Fruit fly (Drosophila melanogaster) whole organism, embryonic: ENCODE measurements around the gene Mvl.

Experiments
- Ada2b ChIP-seq: fragments of 200-800 bp; sonication (Bioruptor generic); IDR thresholded peaks from 2 replicates; pipeline ENCODE4 v1.3.6; 2022; ENCODE audit warnings: missing biosample characterization, missing genetic modification characterization
- Adf1 ChIP-seq: fragments of 200-800 bp; sonication (Bioruptor generic); IDR thresholded peaks from 2 replicates; pipeline ENCODE4 v1.3.6; 2022; ENCODE audit warnings: missing biosample characterization, missing genetic modification characterization
- BEAF-32 ChIP-seq: fragments of 200-800 bp; sonication (Bioruptor generic); optimal IDR thresholded peaks from 3 replicates; lab custom pipeline; 2017; ENCODE audit warnings: missing biosample characterization, missing genetic modification characterization, mild to moderate bottlenecking, moderate library complexity, missing genetic modification reagents
- CG10979 ChIP-seq: fragments of 200-800 bp; sonication (Bioruptor generic); optimal IDR thresholded peaks from 2 replicates; lab custom pipeline; 2018; ENCODE audit warnings: missing biosample characterization, mild to moderate bottlenecking, missing genetic modification characterization, moderate library complexity
- CG12236 ChIP-seq: fragments of 200-800 bp; sonication (Bioruptor generic); optimal IDR thresholded peaks from 2 replicates; lab custom pipeline; 2016; ENCODE audit warnings: missing biosample characterization, missing genetic modification characterization
- CG13296 ChIP-seq: fragments of 200-800 bp; sonication (Bioruptor generic); optimal IDR thresholded peaks from 3 replicates; lab custom pipeline; 2018; ENCODE audit warnings: missing biosample characterization, mild to moderate bottlenecking, missing genetic modification characterization
- CG14965 ChIP-seq: fragments of 200-800 bp; sonication (Bioruptor generic); optimal IDR thresholded peaks from 2 replicates; lab custom pipeline; 2016; ENCODE audit warnings: missing biosample characterization, missing genetic modification characterization, borderline replicate concordance
- CG15073 ChIP-seq: fragments of 200-800 bp; sonication (Bioruptor generic); optimal IDR thresholded peaks from 2 replicates; lab custom pipeline; 2016; ENCODE audit warnings: missing biosample characterization, missing genetic modification characterization
- CG15601 ChIP-seq: fragments of 200-800 bp; sonication (Bioruptor generic); optimal IDR thresholded peaks from 3 replicates; lab custom pipeline; 2019; ENCODE audit warnings: missing biosample characterization, mild to moderate bottlenecking, missing genetic modification characterization, moderate library complexity
- CG1602 ChIP-seq: fragments of 200-800 bp; sonication (Bioruptor generic); optimal IDR thresholded peaks from 3 replicates; lab custom pipeline; 2016; ENCODE audit warnings: missing biosample characterization, missing genetic modification characterization
- CG16779 ChIP-seq: fragments of 200-800 bp; sonication (Bioruptor generic); IDR thresholded peaks from 2 replicates; pipeline ENCODE4 v1.3.6; 2022; ENCODE audit warnings: missing biosample characterization, missing genetic modification characterization
- CG1832 ChIP-seq: fragments of 200-800 bp; sonication (Bioruptor generic); optimal IDR thresholded peaks from 2 replicates; lab custom pipeline; 2017; ENCODE audit warnings: missing biosample characterization, mild to moderate bottlenecking, missing genetic modification characterization, inconsistent platforms
- CG18599 ChIP-seq: fragments of 200-800 bp; sonication (Bioruptor generic); optimal IDR thresholded peaks from 3 replicates; lab custom pipeline; 2017; ENCODE audit warnings: missing biosample characterization, missing genetic modification characterization, mild to moderate bottlenecking, moderate library complexity, missing genetic modification reagents
- CG3995 ChIP-seq: fragments of 200-800 bp; sonication (Bioruptor generic); optimal IDR thresholded peaks from 3 replicates; lab custom pipeline; 2016; ENCODE audit warnings: missing biosample characterization, missing genetic modification characterization
- CG9817 ChIP-seq: fragments of 200-800 bp; sonication (Bioruptor generic); optimal IDR thresholded peaks from 2 replicates; lab custom pipeline; 2018; ENCODE audit warnings: missing biosample characterization, mild to moderate bottlenecking, missing genetic modification characterization, moderate library complexity
- Chrac-16 ChIP-seq: fragments of 200-800 bp; sonication (Bioruptor generic); optimal IDR thresholded peaks from 3 replicates; lab custom pipeline; 2016; ENCODE audit warnings: missing biosample characterization, missing genetic modification characterization
- Deaf1 ChIP-seq: fragments of 200-800 bp; optimal IDR thresholded peaks from 3 replicates; lab custom pipeline; 2019; ENCODE audit warnings: missing biosample characterization, mild to moderate bottlenecking, missing genetic modification characterization, moderate library complexity
- Dfd ChIP-seq, 2 experiments: fragments of >200 bp; optimal IDR thresholded peaks; 2 replicates each; lab custom pipeline; 2017; ENCODE audit warnings: missing biosample characterization in 2 of 2, missing genetic modification characterization in 2 of 2
- Drgx ChIP-seq: fragments of 200-800 bp; sonication (Bioruptor generic); IDR thresholded peaks from 2 replicates; pipeline ENCODE4 v1.3.6; 2022; ENCODE audit warnings: missing biosample characterization, missing genetic modification characterization
- E2f1 ChIP-seq: fragments of 200-800 bp; sonication (Bioruptor generic); IDR thresholded peaks from 2 replicates; pipeline ENCODE4 v1.3.6; 2022; ENCODE audit warnings: missing biosample characterization, missing genetic modification characterization
- Fer3 ChIP-seq: fragments of 200-800 bp; sonication (Bioruptor generic); optimal IDR thresholded peaks from 2 replicates; lab custom pipeline; 2018; ENCODE audit warnings: missing biosample characterization, mild to moderate bottlenecking, missing genetic modification characterization, moderate library complexity
- HHEX ChIP-seq: fragments of 200-800 bp; sonication (Bioruptor generic); optimal IDR thresholded peaks from 3 replicates; lab custom pipeline; 2017; ENCODE audit warnings: missing biosample characterization, mild to moderate bottlenecking, missing genetic modification characterization, missing genetic modification reagents
- Hr39 ChIP-seq: fragments of >200 bp; optimal IDR thresholded peaks from 2 replicates; lab custom pipeline; 2017
- Jarid2 ChIP-seq: fragments of 200-800 bp; sonication (Bioruptor generic); optimal IDR thresholded peaks from 3 replicates; lab custom pipeline; 2017; ENCODE audit warnings: mild to moderate bottlenecking, missing biosample characterization, missing genetic modification reagents, missing genetic modification characterization
- Kr ChIP-seq: fragments of 200-800 bp; sonication (Bioruptor generic); optimal IDR thresholded peaks from 2 replicates; lab custom pipeline; 2017; ENCODE audit warnings: missing biosample characterization, mild to moderate bottlenecking, missing genetic modification characterization
- Lpt ChIP-seq: fragments of >200 bp; optimal IDR thresholded peaks from 2 replicates; lab custom pipeline; 2018; ENCODE audit warnings: missing biosample characterization, missing genetic modification characterization
- Max ChIP-seq: fragments of 200-800 bp; sonication (Bioruptor generic); optimal IDR thresholded peaks from 2 replicates; lab custom pipeline; 2016; ENCODE audit warnings: missing biosample characterization, mild to moderate bottlenecking, missing genetic modification characterization
- NC2α ChIP-seq: fragments of 200-800 bp; sonication (Bioruptor generic); optimal IDR thresholded peaks from 2 replicates; lab custom pipeline; 2016; ENCODE audit warnings: missing biosample characterization, missing genetic modification characterization
- Opbp ChIP-seq: fragments of 200-800 bp; sonication (Bioruptor generic); IDR thresholded peaks from 3 replicates; pipeline ENCODE4 v1.3.6; 2022; ENCODE audit warnings: missing biosample characterization, missing genetic modification characterization; ENCODE audit not compliant: partially characterized antibody
- ara ChIP-seq: fragments of 200-800 bp; sonication (Bioruptor generic); IDR thresholded peaks from 2 replicates; pipeline ENCODE4 v1.3.6; 2022; ENCODE audit warnings: missing biosample characterization, missing genetic modification characterization
- bcd ChIP-seq: fragments of 200-800 bp; sonication (Bioruptor generic); optimal IDR thresholded peaks from 2 replicates; lab custom pipeline; 2017; ENCODE audit warnings: missing biosample characterization, mild to moderate bottlenecking, missing genetic modification characterization
- caup ChIP-seq: fragments of 200-800 bp; sonication (Bioruptor generic); optimal IDR thresholded peaks from 3 replicates; lab custom pipeline; 2017; ENCODE audit warnings: missing biosample characterization, mild to moderate bottlenecking, missing genetic modification characterization, moderate library complexity; ENCODE audit not compliant: severe bottlenecking
- gro ChIP-seq: fragments of 200-800 bp; sonication (Bioruptor generic); optimal IDR thresholded peaks from 2 replicates; lab custom pipeline; 2016; ENCODE audit warnings: missing biosample characterization, missing genetic modification characterization
- gsb-n ChIP-seq: fragments of 200-800 bp; sonication (Bioruptor generic); optimal IDR thresholded peaks from 3 replicates; lab custom pipeline; 2018; ENCODE audit warnings: missing biosample characterization, mild to moderate bottlenecking, missing genetic modification characterization
- gt ChIP-seq: fragments of 200-800 bp; sonication (Bioruptor generic); IDR thresholded peaks from 2 replicates; pipeline ENCODE4 v1.3.6; 2022; ENCODE audit warnings: missing biosample characterization, missing genetic modification characterization
- hkb ChIP-seq, 2 experiments: fragments of 200-800 bp in 1 of 2; fragments of >200 bp in 1 of 2; sonication (Bioruptor generic) in 1 of 2; IDR thresholded peaks in 1 of 2; optimal IDR thresholded peaks in 1 of 2; 2 replicates each; pipeline versions ENCODE4 v1.3.6 to Lab custom; 2017 to 2022; ENCODE audit warnings: missing biosample characterization in 1 of 2, missing genetic modification characterization in 1 of 2
- ken ChIP-seq: fragments of 200-800 bp; sonication (Bioruptor generic); IDR thresholded peaks from 3 replicates; pipeline ENCODE4 v1.3.6; 2022; ENCODE audit warnings: missing biosample characterization, missing genetic modification characterization
- kni ChIP-seq: fragments of 200-800 bp; sonication (Bioruptor generic); optimal IDR thresholded peaks from 3 replicates; lab custom pipeline; 2017; ENCODE audit warnings: mild to moderate bottlenecking, missing biosample characterization, missing genetic modification reagents, missing genetic modification characterization
- lilli ChIP-seq: fragments of 200-800 bp; sonication (Bioruptor generic); optimal IDR thresholded peaks from 3 replicates; lab custom pipeline; 2016; ENCODE audit warnings: missing biosample characterization, missing genetic modification characterization
- pita ChIP-seq: fragments of 200-800 bp; sonication (Bioruptor generic); optimal IDR thresholded peaks from 2 replicates; lab custom pipeline; 2017; ENCODE audit warnings: missing biosample characterization, mild to moderate bottlenecking, missing genetic modification characterization
- sisA ChIP-seq: fragments of 200-800 bp; sonication (Bioruptor generic); IDR thresholded peaks from 2 replicates; pipeline ENCODE4 v1.3.6; 2022; ENCODE audit warnings: missing biosample characterization, missing genetic modification characterization
- slbo ChIP-seq: fragments of 200-800 bp; sonication (Bioruptor generic); IDR thresholded peaks from 2 replicates; pipeline ENCODE4 v1.3.6; 2022; ENCODE audit warnings: missing biosample characterization, missing genetic modification characterization
- sna ChIP-seq: fragments of 200-800 bp; sonication (Bioruptor generic); IDR thresholded peaks from 2 replicates; pipeline ENCODE4 v1.3.6; 2022; ENCODE audit warnings: missing biosample characterization, missing genetic modification characterization; ENCODE audit not compliant: partially characterized antibody
- sr ChIP-seq: fragments of 200-800 bp; sonication (Bioruptor generic); IDR thresholded peaks from 3 replicates; pipeline ENCODE4 v1.3.6; 2022; ENCODE audit warnings: missing biosample characterization, missing genetic modification characterization
- ssp ChIP-seq: fragments of 200-800 bp; sonication (Bioruptor generic); IDR thresholded peaks from 2 replicates; pipeline ENCODE4 v1.3.6; 2022; ENCODE audit warnings: missing biosample characterization, missing genetic modification characterization
- wek ChIP-seq: fragments of 200-800 bp; sonication (Bioruptor generic); optimal IDR thresholded peaks from 3 replicates; lab custom pipeline; 2018; ENCODE audit warnings: missing biosample characterization, mild to moderate bottlenecking, missing genetic modification characterization, moderate library complexity

Gene Mvl

dm6 chr3R:21065010-21065695, 4.6 kb upstream of the Mvl start, which contains the start of gene AnxB9 (continued):
- TF ChIP-seq sisA (GFP tag; lab: Robert Waterston, UW) (no peak), ken (GFP tag; lab: Robert Waterston, UW) (0 out of 3 replicates have a peak, but pooled peaks have one; percentile 52), gro (peak; percentile 71)

- TF ChIP-seq Chrac-16, result no peak
- no peak for TF ChIP-seq HHEX (GFP tag; lab: Kevin White, UChicago)
- TF ChIP-seq Adf1 (GFP tag; lab: Robert Waterston, UW), result no peak
- TF ChIP-seq BEAF-32 (GFP tag; lab: Kevin White, UChicago), result peak; percentile 90
- no peak for TF ChIP-seq E2f1
- TF ChIP-seq slbo, result 0 out of 2 replicates have a peak, but pooled peaks have one; percentile 4
- no peak for TF ChIP-seq CG16779 (GFP tag; lab: Robert Waterston, UW)
- no peak for TF ChIP-seq wek (GFP tag; lab: Kevin White, UChicago)
- TF ChIP-seq Deaf1 (tag; lab: Kevin White, UChicago), result peak; percentile 75
- no peak for TF ChIP-seq bcd (GFP tag; lab: Kevin White, UChicago)
- no peak for TF ChIP-seq caup (GFP tag; lab: Kevin White, UChicago)
- TF ChIP-seq Jarid2 (GFP tag; lab: Kevin White, UChicago), result no peak
- no peak for TF ChIP-seq Max (GFP tag; lab: Kevin White, UChicago)
- TF ChIP-seq gsb-n (tag; lab: Kevin White, UChicago), result no peak
- no peak for TF ChIP-seq Hr39 (lab: Kevin White, UChicago)
- TF ChIP-seq pita (GFP tag; lab: Kevin White, UChicago), result no peak
- peak; percentile 87 for TF ChIP-seq Kr (GFP tag; lab: Kevin White, UChicago)
- TF ChIP-seq CG12236 (GFP tag; lab: Kevin White, UChicago), result no peak
- no peak for TF ChIP-seq Dfd (GFP tag; optimal IDR thresholded peaks at IDR 0.05; lab: Kevin White, UChicago)
- peak; percentile 97 for TF ChIP-seq CG15073
- peak; percentile 89 for TF ChIP-seq sna (GFP tag; lab: Robert Waterston, UW)
- TF ChIP-seq CG13296, result no peak
- TF ChIP-seq CG3995 (GFP tag; lab: Kevin White, UChicago), result peak; percentile 90
- peak; percentile 92 for TF ChIP-seq Opbp (GFP tag; lab: Robert Waterston, UW)
- TF ChIP-seq CG9817, result no peak
- no peak for TF ChIP-seq Drgx (GFP tag; lab: Robert Waterston, UW)
- TF ChIP-seq ara, result no peak
- no peak for TF ChIP-seq ssp
- TF ChIP-seq NC2α (GFP tag; lab: Kevin White, UChicago), result no peak
- TF ChIP-seq lilli (GFP tag; lab: Kevin White, UChicago), result no peak
- no peak for TF ChIP-seq CG1832 (GFP tag; lab: Kevin White, UChicago)
- no peak for TF ChIP-seq CG1602 (GFP tag; lab: Kevin White, UChicago)
- TF ChIP-seq kni (GFP tag; lab: Kevin White, UChicago), result peak; percentile 77
- TF ChIP-seq Fer3 (tag; lab: Kevin White, UChicago), result no peak
- TF ChIP-seq sr (GFP tag; lab: Robert Waterston, UW), result no peak
- TF ChIP-seq CG15601, result no peak
- no peak for TF ChIP-seq hkb (optimal IDR thresholded peaks at IDR 0.05; lab: Kevin White, UChicago)
- no peak for TF ChIP-seq hkb (GFP tag; IDR thresholded peaks at IDR 0.05; lab: Robert Waterston, UW)
- TF ChIP-seq Lpt (GFP tag; lab: Kevin White, UChicago), result no peak
- no peak for TF ChIP-seq CG18599 (GFP tag; lab: Kevin White, UChicago)
- no peak for TF ChIP-seq Ada2b (GFP tag; lab: Robert Waterston, UW)
- no peak for TF ChIP-seq gt (GFP tag; lab: Robert Waterston, UW)
- TF ChIP-seq CG14965 (GFP tag; lab: Kevin White, UChicago), result no peak
- TF ChIP-seq CG10979 (tag; lab: Kevin White, UChicago), result no peak
Observed at dm6 chr3R:21064000-21064924, 3.7 kb upstream of the Mvl start, which contains the start of gene Cortactin. Gene Cortactin, minus strand, starts transcription at chr3R:21064471.
